Fruit fly (Drosophila melanogaster) whole organism, embryonic: ENCODE measurements around the gene yps.

Source experiments
- Atf-2 ChIP-seq: fragments of 200-800 bp; sonication (Bioruptor generic); optimal IDR thresholded peaks from 2 replicates; lab custom pipeline; 2016; ENCODE audit warnings: missing biosample characterization, missing genetic modification characterization
- B-H2 ChIP-seq: fragments of 200-800 bp; sonication (Bioruptor generic); optimal IDR thresholded peaks from 2 replicates; lab custom pipeline; 2018; ENCODE audit warnings: missing biosample characterization, mild to moderate bottlenecking, missing genetic modification characterization
- CG11398 ChIP-seq: fragments of 200-800 bp; sonication (Bioruptor generic); optimal IDR thresholded peaks from 2 replicates; lab custom pipeline; 2016; ENCODE audit warnings: missing biosample characterization, missing genetic modification characterization
- CG11504 ChIP-seq: fragments of 200-800 bp; sonication (Bioruptor generic); optimal IDR thresholded peaks from 3 replicates; lab custom pipeline; 2019; ENCODE audit warnings: missing biosample characterization, mild to moderate bottlenecking, missing genetic modification characterization, moderate library complexity
- CG11560 ChIP-seq: fragments of 200-800 bp; sonication (Bioruptor generic); IDR thresholded peaks from 3 replicates; pipeline ENCODE4 v1.3.6; 2022; ENCODE audit warnings: missing biosample characterization, missing genetic modification characterization
- CG11695 ChIP-seq: fragments of 200-800 bp; sonication (Bioruptor generic); IDR thresholded peaks from 3 replicates; pipeline ENCODE4 v1.3.6; 2022; ENCODE audit warnings: missing biosample characterization, missing genetic modification characterization
- CG12104 ChIP-seq: fragments of 200-800 bp; sonication (Bioruptor generic); optimal IDR thresholded peaks from 3 replicates; lab custom pipeline; 2016; ENCODE audit warnings: missing biosample characterization, missing genetic modification characterization
- CG12744 ChIP-seq: fragments of 200-800 bp; sonication (Bioruptor generic); optimal IDR thresholded peaks from 2 replicates; lab custom pipeline; 2016; ENCODE audit warnings: missing biosample characterization, missing genetic modification characterization
- CG14667 ChIP-seq: fragments of 200-800 bp; sonication (Bioruptor generic); IDR thresholded peaks from 2 replicates; pipeline ENCODE4 v1.3.6; 2022; ENCODE audit warnings: missing biosample characterization, missing genetic modification characterization
- CG30020 ChIP-seq: fragments of 200-800 bp; optimal IDR thresholded peaks from 2 replicates; lab custom pipeline; 2019; ENCODE audit warnings: missing biosample characterization, mild to moderate bottlenecking, missing genetic modification characterization, moderate library complexity
- CG34376 ChIP-seq: fragments of 200-800 bp; sonication (Bioruptor generic); optimal IDR thresholded peaks from 2 replicates; lab custom pipeline; 2018; ENCODE audit warnings: missing biosample characterization, mild to moderate bottlenecking, missing genetic modification characterization
- CG3838 ChIP-seq: fragments of 200-800 bp; sonication (Bioruptor generic); optimal IDR thresholded peaks from 3 replicates; lab custom pipeline; 2016; ENCODE audit warnings: missing biosample characterization, missing genetic modification characterization
- CG6765 ChIP-seq: fragments of 200-800 bp; sonication (Bioruptor generic); optimal IDR thresholded peaks from 3 replicates; lab custom pipeline; 2017; ENCODE audit warnings: missing biosample characterization, mild to moderate bottlenecking, missing genetic modification characterization
- CG6791 ChIP-seq: fragments of 200-800 bp; sonication (Bioruptor generic); IDR thresholded peaks from 3 replicates; pipeline ENCODE4 v1.3.6; 2022; ENCODE audit warnings: missing biosample characterization, missing genetic modification characterization; ENCODE audit not compliant: partially characterized antibody
- CG8765 ChIP-seq: fragments of 200-800 bp; sonication (Bioruptor generic); IDR thresholded peaks from 2 replicates; pipeline ENCODE4 v1.3.6; 2022; ENCODE audit warnings: missing biosample characterization, missing genetic modification characterization
- CG8924 ChIP-seq: fragments of 200-800 bp; optimal IDR thresholded peaks from 3 replicates; lab custom pipeline; 2019; ENCODE audit warnings: missing biosample characterization, mild to moderate bottlenecking, missing genetic modification characterization, moderate library complexity
- CG9437 ChIP-seq: fragments of 200-800 bp; sonication (Bioruptor generic); optimal IDR thresholded peaks from 2 replicates; lab custom pipeline; 2018; ENCODE audit warnings: missing biosample characterization, mild to moderate bottlenecking, missing genetic modification characterization
- CrebB ChIP-seq: fragments of 200-800 bp; sonication (Bioruptor generic); optimal IDR thresholded peaks from 3 replicates; lab custom pipeline; 2018; ENCODE audit warnings: missing biosample characterization, mild to moderate bottlenecking, missing genetic modification characterization
- D19A ChIP-seq: fragments of 200-800 bp; optimal IDR thresholded peaks from 3 replicates; lab custom pipeline; 2019; ENCODE audit warnings: missing biosample characterization, mild to moderate bottlenecking, missing genetic modification characterization, moderate library complexity
- Deaf1 ChIP-seq: fragments of 200-800 bp; optimal IDR thresholded peaks from 3 replicates; lab custom pipeline; 2019; ENCODE audit warnings: missing biosample characterization, mild to moderate bottlenecking, missing genetic modification characterization, moderate library complexity
- Dek ChIP-seq: fragments of 200-800 bp; sonication (Bioruptor generic); optimal IDR thresholded peaks from 3 replicates; lab custom pipeline; 2019; ENCODE audit warnings: missing biosample characterization, mild to moderate bottlenecking, missing genetic modification characterization, moderate library complexity
- Dfd ChIP-seq, 2 experiments: fragments of >200 bp; optimal IDR thresholded peaks; 2 replicates each; lab custom pipeline; 2017; ENCODE audit warnings: missing biosample characterization in 2 of 2, missing genetic modification characterization in 2 of 2
- Dp ChIP-seq: fragments of 200-800 bp; sonication (Bioruptor generic); optimal IDR thresholded peaks from 2 replicates; lab custom pipeline; 2018; ENCODE audit warnings: missing biosample characterization, mild to moderate bottlenecking, missing genetic modification characterization, moderate library complexity
- GATAe ChIP-seq: fragments of 200-800 bp; sonication (Bioruptor generic); conservative IDR thresholded peaks from 2 replicates; pipeline ENCODE4 v1.3.6; 2022; ENCODE audit warnings: missing biosample characterization, missing genetic modification characterization
- Gug ChIP-seq: fragments of 200-800 bp; sonication (Bioruptor generic); IDR thresholded peaks from 4 replicates; pipeline ENCODE4 v1.3.6; 2022; ENCODE audit warnings: missing biosample characterization, missing genetic modification characterization
- Hmx ChIP-seq: fragments of 200-800 bp; sonication (Bioruptor generic); optimal IDR thresholded peaks from 2 replicates; lab custom pipeline; 2016; ENCODE audit warnings: missing biosample characterization, missing genetic modification characterization
- Hr39 ChIP-seq: fragments of >200 bp; optimal IDR thresholded peaks from 2 replicates; lab custom pipeline; 2017
- Mes4 ChIP-seq: fragments of 200-800 bp; sonication (Bioruptor generic); optimal IDR thresholded peaks from 2 replicates; lab custom pipeline; 2016; ENCODE audit warnings: missing biosample characterization, missing genetic modification characterization
- Nf-YA ChIP-seq: fragments of 200-800 bp; sonication (Bioruptor generic); IDR thresholded peaks from 2 replicates; pipeline ENCODE4 v1.3.6; 2022; ENCODE audit warnings: missing biosample characterization, missing genetic modification characterization
- Nf-YB ChIP-seq: fragments of 200-800 bp; sonication (Bioruptor generic); optimal IDR thresholded peaks from 3 replicates; lab custom pipeline; 2019; ENCODE audit warnings: missing biosample characterization, mild to moderate bottlenecking, missing genetic modification characterization, moderate library complexity
- Nf-YC ChIP-seq: fragments of 200-800 bp; optimal IDR thresholded peaks from 3 replicates; lab custom pipeline; 2019; ENCODE audit warnings: missing biosample characterization, mild to moderate bottlenecking, missing genetic modification characterization, moderate library complexity
- Optix ChIP-seq: fragments of 200-800 bp; sonication (Bioruptor generic); IDR thresholded peaks from 3 replicates; pipeline ENCODE4 v1.3.6; 2022; ENCODE audit warnings: missing biosample characterization, missing genetic modification characterization
- Ravus ChIP-seq: fragments of 200-800 bp; sonication (Bioruptor generic); IDR thresholded peaks from 2 replicates; pipeline ENCODE4 v1.3.6; 2022; ENCODE audit warnings: missing biosample characterization, missing genetic modification characterization
- Scr ChIP-seq: fragments of 200-800 bp; sonication (Bioruptor generic); IDR thresholded peaks from 2 replicates; pipeline ENCODE4 v1.3.6; 2022; ENCODE audit warnings: missing biosample characterization, missing genetic modification characterization; ENCODE audit not compliant: partially characterized antibody
- ato ChIP-seq: fragments of 200-800 bp; sonication (Bioruptor generic); IDR thresholded peaks from 2 replicates; pipeline ENCODE4 v1.3.6; 2022; ENCODE audit warnings: missing biosample characterization, missing genetic modification characterization; ENCODE audit not compliant: partially characterized antibody
- cas ChIP-seq: fragments of 200-800 bp; sonication (Bioruptor generic); IDR thresholded peaks from 2 replicates; pipeline ENCODE4 v1.3.6; 2022; ENCODE audit warnings: missing biosample characterization, missing genetic modification characterization
- chinmo ChIP-seq: fragments of 200-800 bp; sonication (Bioruptor generic); IDR thresholded peaks from 4 replicates; pipeline ENCODE4 v1.3.6; 2022; ENCODE audit warnings: missing biosample characterization, missing genetic modification characterization; ENCODE audit not compliant: partially characterized antibody
- dati ChIP-seq: fragments of 200-800 bp; sonication (Bioruptor generic); IDR thresholded peaks from 2 replicates; pipeline ENCODE4 v1.3.6; 2022; ENCODE audit warnings: missing biosample characterization, missing genetic modification characterization
- dmrt99B ChIP-seq: fragments of 200-800 bp; sonication (Bioruptor generic); optimal IDR thresholded peaks from 2 replicates; lab custom pipeline; 2018; ENCODE audit warnings: missing biosample characterization, mild to moderate bottlenecking, missing genetic modification characterization, moderate library complexity
- eve ChIP-seq, 2 experiments: fragments of >200 bp; optimal IDR thresholded peaks; 2 replicates each; lab custom pipeline; 2017; ENCODE audit warnings: missing biosample characterization in 2 of 2, missing genetic modification characterization in 2 of 2
- fd3F ChIP-seq: fragments of 200-800 bp; sonication (Bioruptor generic); optimal IDR thresholded peaks from 2 replicates; lab custom pipeline; 2018; ENCODE audit warnings: missing biosample characterization, mild to moderate bottlenecking, missing genetic modification characterization, moderate library complexity
- fru ChIP-seq: fragments of >200 bp; optimal IDR thresholded peaks from 2 replicates; lab custom pipeline; 2017
- her ChIP-seq: fragments of 200-800 bp; sonication (Bioruptor generic); optimal IDR thresholded peaks from 2 replicates; lab custom pipeline; 2016; ENCODE audit warnings: missing biosample characterization, missing genetic modification characterization
- jing ChIP-seq: fragments of 200-800 bp; sonication (Bioruptor generic); optimal IDR thresholded peaks from 2 replicates; lab custom pipeline; 2018; ENCODE audit warnings: missing biosample characterization, mild to moderate bottlenecking, missing genetic modification characterization
- lilli ChIP-seq: fragments of 200-800 bp; sonication (Bioruptor generic); optimal IDR thresholded peaks from 3 replicates; lab custom pipeline; 2016; ENCODE audit warnings: missing biosample characterization, missing genetic modification characterization
- sisA ChIP-seq: fragments of 200-800 bp; sonication (Bioruptor generic); IDR thresholded peaks from 2 replicates; pipeline ENCODE4 v1.3.6; 2022; ENCODE audit warnings: missing biosample characterization, missing genetic modification characterization
- stc ChIP-seq: fragments of 200-800 bp; sonication (Bioruptor generic); IDR thresholded peaks from 2 replicates; pipeline ENCODE4 v1.3.6; 2022; ENCODE audit warnings: missing biosample characterization, missing genetic modification characterization
- tgo ChIP-seq: fragments of 200-800 bp; sonication (Bioruptor generic); IDR thresholded peaks from 3 replicates; pipeline ENCODE4 v1.3.6; 2022; ENCODE audit warnings: missing biosample characterization, missing genetic modification characterization
- tio ChIP-seq: fragments of 200-800 bp; sonication (Bioruptor generic); optimal IDR thresholded peaks from 2 replicates; lab custom pipeline; 2017; ENCODE audit warnings: missing biosample characterization, missing genetic modification characterization, inconsistent platforms
- tna ChIP-seq: fragments of 200-800 bp; sonication (Bioruptor generic); IDR thresholded peaks from 2 replicates; pipeline ENCODE4 v1.3.6; 2022; ENCODE audit warnings: missing biosample characterization, missing genetic modification characterization; ENCODE audit not compliant: partially characterized antibody

Gene yps

DNA sequence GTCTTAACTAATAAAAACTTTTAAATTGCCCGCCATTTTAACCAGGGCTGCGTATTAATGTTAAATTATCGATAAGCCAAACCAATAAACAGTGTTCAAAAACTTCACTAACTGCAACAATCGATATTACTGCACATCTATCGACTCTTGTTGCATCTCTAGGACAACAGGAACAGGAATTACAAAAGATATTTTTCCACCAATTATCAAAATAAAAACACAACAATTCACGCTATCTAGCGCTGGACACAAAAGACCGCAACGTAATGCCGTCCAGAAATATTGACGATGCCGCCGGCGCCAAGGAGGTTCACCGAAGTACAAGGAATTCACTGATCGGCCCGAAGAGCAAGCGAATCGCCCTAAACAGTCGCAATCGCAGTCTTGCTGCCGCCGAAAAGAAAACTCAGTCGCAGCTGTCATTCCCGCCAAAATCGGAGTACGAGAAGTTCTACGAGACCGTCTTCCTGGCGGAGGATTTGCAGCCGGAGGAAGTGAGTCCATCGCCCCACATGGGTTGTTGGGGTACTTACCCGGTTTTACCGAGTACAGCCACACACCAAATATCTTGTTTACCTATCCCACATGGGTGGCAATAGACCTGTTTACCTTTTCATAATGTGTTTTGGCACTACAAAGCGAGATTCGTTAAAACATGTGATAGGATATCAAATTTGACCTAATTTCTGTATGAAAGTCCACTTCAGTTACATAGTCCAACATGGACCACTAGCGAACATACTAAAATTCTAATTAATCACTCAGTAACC, 8.8 kb downstream of the yps start, which contains the start of gene vers (continued):
- no peak for TF ChIP-seq CG11398 (GFP tag; lab: Kevin White, UChicago)
- TF ChIP-seq fru: no peak
- no peak for TF ChIP-seq CG11560 (tag; lab: Robert Waterston, UW)
- TF ChIP-seq Scr (GFP tag; lab: Robert Waterston, UW): peak; percentile 91
- TF ChIP-seq tgo (GFP tag; lab: Robert Waterston, UW): no peak
- no peak for TF ChIP-seq dmrt99B (tag; lab: Kevin White, UChicago)
- TF ChIP-seq Mes4 (GFP tag; lab: Kevin White, UChicago): no peak
- TF ChIP-seq Dp: peak; percentile 98
- no peak for TF ChIP-seq fd3F (GFP tag; lab: Kevin White, UChicago)
- TF ChIP-seq sisA (GFP tag; lab: Robert Waterston, UW): 0 out of 2 replicates have a peak, but pooled peaks have one; percentile 8
- peak; percentile 83 for TF ChIP-seq tna
- TF ChIP-seq Nf-YC (tag; lab: Kevin White, UChicago): no peak
- TF ChIP-seq Deaf1 (tag; lab: Kevin White, UChicago): no peak
- TF ChIP-seq CG6765 (GFP tag; lab: Kevin White, UChicago): no peak
- TF ChIP-seq CG14667: no peak
- TF ChIP-seq CG34376 (GFP tag; lab: Kevin White, UChicago): peak; percentile 38
- TF ChIP-seq her (GFP tag; lab: Kevin White, UChicago): peak; percentile 0
- TF ChIP-seq CG6791 (GFP tag; lab: Robert Waterston, UW): peak; percentile 94
- TF ChIP-seq CG3838 (GFP tag; lab: Kevin White, UChicago): no peak
- no peak for TF ChIP-seq Gug (GFP tag; lab: Robert Waterston, UW)
- TF ChIP-seq CG9437 (GFP tag; lab: Kevin White, UChicago): no peak
- no peak for TF ChIP-seq eve (GFP tag; optimal IDR thresholded peaks at IDR 0.05; lab: Kevin White, UChicago)
- TF ChIP-seq Optix (GFP tag; lab: Robert Waterston, UW): no peak
- no peak for TF ChIP-seq CG8924 (tag; lab: Kevin White, UChicago)
- no peak for TF ChIP-seq CrebB (tag; lab: Kevin White, UChicago)
- peak; percentile 95; the same call in 3 of the 4 replicates for TF ChIP-seq chinmo (GFP tag; lab: Robert Waterston, UW)
- TF ChIP-seq CG8765: no peak
- TF ChIP-seq CG12744 (GFP tag; lab: Kevin White, UChicago): no peak
- no peak for TF ChIP-seq cas
- TF ChIP-seq D19A: no peak
- TF ChIP-seq lilli (GFP tag; lab: Kevin White, UChicago): peak; percentile 45
- peak; percentile 43 for TF ChIP-seq B-H2
- no peak for TF ChIP-seq Ravus (GFP tag; lab: Robert Waterston, UW)
- TF ChIP-seq CG11695 (GFP tag; lab: Robert Waterston, UW): 0 out of 3 replicates have a peak, but pooled peaks have one; percentile 23
- no peak for TF ChIP-seq dati
- peak; percentile 95 for TF ChIP-seq ato
- no peak for TF ChIP-seq GATAe (GFP tag; lab: Robert Waterston, UW)
- TF ChIP-seq Atf-2: no peak
- TF ChIP-seq Hmx (GFP tag; lab: Kevin White, UChicago): no peak
- no peak for TF ChIP-seq jing (GFP tag; lab: Kevin White, UChicago)
- TF ChIP-seq CG30020 (tag; lab: Kevin White, UChicago): peak; percentile 32
- TF ChIP-seq Dfd (GFP tag; optimal IDR thresholded peaks at IDR 0.05; lab: Kevin White, UChicago): no peak
- peak; percentile 11; the same call in 1 of the 2 replicates for TF ChIP-seq stc (GFP tag; lab: Robert Waterston, UW)
- no peak for TF ChIP-seq Nf-YB (GFP tag; lab: Kevin White, UChicago)
- no peak for TF ChIP-seq Dek (tag; lab: Kevin White, UChicago)
- no peak for TF ChIP-seq Nf-YA (GFP tag; lab: Robert Waterston, UW)
- peak; percentile 21 for TF ChIP-seq CG11504 (tag; lab: Kevin White, UChicago)
- TF ChIP-seq CG12104 (GFP tag; lab: Kevin White, UChicago): no peak
- TF ChIP-seq tio (GFP tag; lab: Kevin White, UChicago): no peak
- TF ChIP-seq Hr39 (lab: Kevin White, UChicago): no peak
